Worm (Caenorhabditis elegans) whole organism, L4/young adult: ENCODE measurements around the gene casy-1.

ENCODE experiments used
- W03F9.2 ChIP-seq: fragments of 150-350 bp; optimal IDR thresholded peaks from 2 replicates; lab custom pipeline; 2014; ENCODE audit warnings: missing biosample characterization, missing genetic modification characterization
- dao-5 ChIP-seq: sonication (generic microtip); optimal IDR thresholded peaks from 2 replicates; lab custom pipeline; 2016; ENCODE audit warnings: missing genotype, missing genetic modification characterization, moderate library complexity, missing compliant biosample characterization

- TF ChIP-seq W03F9.2, result no peak
- no peak for TF ChIP-seq dao-5 (tag; lab: Kevin White, UChicago)
Measured at ce11 chrII:5901407-5902026, 55.0 kb downstream of the casy-1 start.
